Worm (Caenorhabditis elegans): ENCODE measurements around the gene ZK1055.7.

DNA sequence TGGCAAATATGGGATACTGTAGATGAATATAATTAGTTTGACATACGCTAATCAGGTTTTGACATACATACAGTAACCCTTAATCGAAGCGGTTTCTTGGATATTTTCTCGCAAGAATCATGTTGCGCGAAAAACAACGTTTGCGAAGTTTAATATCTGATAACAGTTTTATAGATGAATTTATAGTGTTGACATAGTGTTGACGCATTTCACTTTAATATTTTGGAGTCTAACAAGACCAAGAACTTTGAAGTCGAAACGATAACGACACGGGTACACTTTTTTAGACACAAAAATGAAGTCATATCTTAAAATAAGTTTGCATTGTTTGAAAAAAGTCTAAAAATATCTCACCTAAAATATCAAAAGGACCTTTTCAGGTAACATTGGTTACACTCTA lies 11.1 kb upstream of the ZK1055.7 start:
- TF ChIP-seq ztf-23 (GFP tag; IDR thresholded peaks at IDR 0.05) (no peak), ztf-29 (GFP tag; IDR thresholded peaks at IDR 0.05) (no peak), T22C8.4 (GFP tag; IDR thresholded peaks at IDR 0.05) (no peak), med-1 (GFP tag; optimal IDR thresholded peaks at IDR 0.05; ENCODE audit: insufficient read depth) (no peak)

Measured in whole organism, midembryonic.